Worm (Caenorhabditis elegans): ENCODE data around the gene fbxa-19.
"Not testable (repeated sequence)": the region's sequence is repeated elsewhere in the genome, so short reads cannot be mapped to it uniquely, and the experiment has no call there.

Gene fbxa-19

DNA sequence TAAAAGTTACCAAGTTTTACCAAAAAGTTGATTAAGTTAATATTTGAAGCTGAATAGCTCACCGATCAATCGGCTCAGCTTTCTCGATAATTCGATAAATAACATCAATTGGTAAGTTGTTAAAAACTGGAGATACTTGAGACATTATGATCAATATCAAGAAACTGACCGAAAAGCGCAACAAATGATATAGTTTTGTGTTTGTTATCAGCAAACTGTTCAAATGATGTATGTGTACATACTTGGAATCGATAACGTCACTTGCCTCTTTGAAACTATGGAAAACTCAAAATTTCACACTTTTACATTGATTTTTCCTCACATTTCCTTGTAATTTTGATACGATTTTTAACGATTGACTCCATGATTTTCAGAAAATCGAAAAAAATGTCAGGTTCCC, at the start of gene fbxa-19, which contains the start of gene fbxa-80:
Gene fbxa-19, plus strand, starts transcription at position 364 of the 400 bp plus-strand sequence.
Gene fbxa-80, minus strand, starts transcription at position 173 of the 400 bp plus-strand sequence.
- TF ChIP-seq him-1 (tag; optimal IDR thresholded peaks at IDR 0.05) (no peak), dao-5 (tag; optimal IDR thresholded peaks at IDR 0.05) (no peak), W03F9.2 (tag; optimal IDR thresholded peaks at IDR 0.05) (no peak)

DNA sequence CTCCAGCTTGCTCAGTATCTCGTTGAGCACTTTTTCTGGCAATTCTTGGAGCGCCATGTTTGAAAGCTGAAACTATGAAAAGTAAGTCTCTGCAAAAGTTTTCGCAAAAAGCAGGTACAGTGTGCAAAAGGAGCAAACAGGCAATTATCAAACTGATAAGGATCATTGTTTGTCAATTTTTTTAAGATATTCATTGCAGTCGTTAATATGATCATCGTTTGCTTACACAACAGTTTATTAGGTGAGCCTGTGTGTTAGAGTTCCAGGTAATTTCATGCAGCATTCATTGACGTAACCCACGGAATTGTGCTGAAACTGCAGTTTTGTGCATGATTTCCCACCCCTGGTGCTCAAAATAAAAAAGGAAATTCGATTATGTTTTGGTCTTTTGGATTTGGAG, 48.4 kb upstream of the fbxa-19 start, which contains the start of gene fbxa-151:
Gene fbxa-151, minus strand, starts transcription at position 101 of the 400 bp plus-strand sequence.
- not testable (repeated sequence) for TF ChIP-seq W03F9.2, dao-5, him-1 (tag; optimal IDR thresholded peaks at IDR 0.05)

DNA sequence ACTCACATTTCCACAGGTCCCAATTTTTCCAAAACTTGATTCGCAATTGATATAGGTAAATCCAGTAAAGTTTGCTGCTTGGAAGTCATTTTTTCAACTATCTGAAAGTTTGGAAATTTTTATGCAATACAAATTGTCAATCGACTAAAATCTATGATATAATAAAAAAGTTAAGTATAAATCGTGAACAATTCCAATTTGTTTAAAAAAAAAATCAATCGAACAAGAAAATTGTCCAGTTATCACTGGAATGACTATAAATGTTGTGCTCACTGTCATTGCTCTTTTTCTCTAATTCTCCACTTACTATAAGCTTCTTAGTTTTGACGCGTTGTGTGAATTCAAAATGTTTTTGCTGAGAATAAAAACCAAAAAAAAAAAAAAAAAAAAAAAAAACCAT, 46.0 kb upstream of the fbxa-19 start, which contains the start of gene fbxa-32:
Gene fbxa-32, minus strand, starts transcription at position 101 of the 400 bp plus-strand sequence.
- TF ChIP-seq W03F9.2 (tag; optimal IDR thresholded peaks at IDR 0.05): no peak
- TF ChIP-seq dao-5 (tag; optimal IDR thresholded peaks at IDR 0.05): no peak
- TF ChIP-seq him-1 (tag; optimal IDR thresholded peaks at IDR 0.05): no peak

DNA sequence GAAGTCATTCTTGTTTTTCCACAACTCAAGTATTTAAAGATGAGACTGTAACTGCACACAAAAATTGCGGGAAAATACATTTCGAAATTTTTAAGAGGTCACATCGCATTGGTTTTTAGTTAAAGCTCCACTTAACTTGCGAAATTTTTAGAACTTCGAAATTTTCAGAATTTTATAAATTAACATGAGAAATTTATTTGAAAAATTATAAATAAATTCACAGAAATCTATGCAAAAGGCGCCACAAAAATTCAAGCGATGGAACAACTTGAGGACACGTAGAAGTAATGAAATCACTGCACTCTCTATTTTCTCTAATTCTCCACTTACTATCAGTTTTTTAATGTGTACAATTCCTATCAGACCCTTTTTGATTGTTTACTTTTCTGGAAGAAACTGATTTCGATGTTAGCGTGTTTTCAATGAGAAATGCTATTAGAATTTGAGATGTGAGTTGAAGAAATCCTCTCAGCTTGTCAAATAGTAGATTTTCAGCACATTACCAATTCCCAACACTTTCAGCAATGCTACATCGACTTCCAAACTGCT, 43.7 kb upstream of the fbxa-19 start, which contains the start of gene fbxa-31:
Gene fbxa-31, minus strand, starts transcription at position 51 of the 549 bp plus-strand sequence.
- TF ChIP-seq him-1 (tag; optimal IDR thresholded peaks at IDR 0.05): no peak
- no peak for TF ChIP-seq W03F9.2 (tag; optimal IDR thresholded peaks at IDR 0.05)
- TF ChIP-seq dao-5 (tag; optimal IDR thresholded peaks at IDR 0.05): no peak

DNA sequence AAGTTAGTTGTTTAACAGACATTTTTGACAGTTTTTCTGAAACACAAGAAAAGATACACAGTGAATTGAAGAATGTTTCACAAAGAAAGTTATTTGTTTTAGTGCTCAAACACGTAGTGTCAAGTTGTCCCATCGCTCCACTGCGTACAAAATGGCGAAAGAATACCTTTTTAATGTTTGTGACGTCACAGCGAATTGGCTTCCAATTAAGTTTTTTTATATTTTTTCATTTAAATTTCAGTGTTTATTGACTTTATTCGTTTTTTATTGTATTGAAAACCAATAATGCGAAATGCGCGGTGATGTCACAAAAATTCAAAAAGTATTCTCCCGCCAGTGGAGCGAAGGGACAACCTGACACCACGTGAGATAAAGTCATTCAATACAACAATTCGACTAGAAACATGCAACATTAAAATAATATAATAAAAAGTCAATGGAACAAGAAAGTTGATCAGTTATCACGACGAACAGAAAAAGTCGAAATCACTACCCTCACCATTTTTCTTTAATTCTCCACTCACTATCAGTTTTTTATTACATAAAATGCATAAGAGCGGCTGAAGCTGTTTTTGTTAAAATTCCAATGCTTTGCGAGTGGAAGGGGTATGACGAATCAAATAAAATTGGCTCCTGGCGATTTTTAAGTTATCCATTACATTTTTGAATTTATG, 41.4 kb upstream of the fbxa-19 start, which contains the start of gene fbxa-29:
Gene fbxa-29, minus strand, starts transcription at position 51 of the 674 bp plus-strand sequence.
- TF ChIP-seq him-1 (tag; optimal IDR thresholded peaks at IDR 0.05): no peak
- no peak for TF ChIP-seq dao-5 (tag; optimal IDR thresholded peaks at IDR 0.05)
- TF ChIP-seq W03F9.2 (tag; optimal IDR thresholded peaks at IDR 0.05): no peak

DNA sequence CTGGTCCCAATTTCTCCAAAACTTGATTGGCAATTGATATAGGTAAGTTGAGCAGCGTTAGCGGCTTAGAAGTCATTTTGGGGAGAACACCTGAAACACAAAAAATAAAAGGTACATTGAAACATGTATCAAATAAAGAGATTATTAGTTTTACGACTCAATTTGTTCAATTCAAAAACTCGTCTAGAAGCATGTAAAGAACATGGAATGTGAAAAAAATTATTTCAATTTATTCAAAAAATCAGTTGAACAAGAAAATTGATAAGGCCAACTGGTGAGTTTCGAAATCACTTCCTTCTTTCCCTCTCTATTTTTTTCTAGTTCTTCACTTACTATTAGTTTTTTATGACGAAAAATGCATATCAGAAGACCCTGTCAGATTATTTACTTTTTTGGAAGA, 39.7 kb upstream of the fbxa-19 start, which contains the start of gene fbxa-30:
Gene fbxa-30, minus strand, starts transcription at position 101 of the 400 bp plus-strand sequence.
- TF ChIP-seq dao-5 (tag; optimal IDR thresholded peaks at IDR 0.05) (no peak), W03F9.2 (tag; optimal IDR thresholded peaks at IDR 0.05) (no peak), him-1 (tag; optimal IDR thresholded peaks at IDR 0.05) (no peak)

DNA sequence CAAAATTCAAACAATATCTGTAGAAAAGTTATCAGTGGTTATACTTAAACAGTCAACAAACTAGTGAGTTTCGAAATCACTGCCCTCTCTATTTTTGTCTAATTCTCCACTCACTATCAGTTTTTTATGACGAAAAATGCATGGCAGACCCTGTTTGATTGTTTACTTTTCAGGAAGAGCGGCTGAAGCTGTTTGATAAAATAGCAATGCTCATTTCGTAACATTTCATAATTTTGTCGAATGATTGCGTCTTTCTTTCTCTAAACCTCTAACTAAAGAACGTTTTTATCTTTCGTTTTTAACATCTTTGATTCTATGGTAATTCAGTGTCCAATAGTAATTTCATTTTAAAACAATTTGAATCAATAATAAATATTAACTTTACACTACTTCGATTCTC, 36.0 kb upstream of the fbxa-19 start:
- TF ChIP-seq him-1 (tag; optimal IDR thresholded peaks at IDR 0.05) (no peak), W03F9.2 (tag; optimal IDR thresholded peaks at IDR 0.05) (no peak), dao-5 (tag; optimal IDR thresholded peaks at IDR 0.05) (no peak)

DNA sequence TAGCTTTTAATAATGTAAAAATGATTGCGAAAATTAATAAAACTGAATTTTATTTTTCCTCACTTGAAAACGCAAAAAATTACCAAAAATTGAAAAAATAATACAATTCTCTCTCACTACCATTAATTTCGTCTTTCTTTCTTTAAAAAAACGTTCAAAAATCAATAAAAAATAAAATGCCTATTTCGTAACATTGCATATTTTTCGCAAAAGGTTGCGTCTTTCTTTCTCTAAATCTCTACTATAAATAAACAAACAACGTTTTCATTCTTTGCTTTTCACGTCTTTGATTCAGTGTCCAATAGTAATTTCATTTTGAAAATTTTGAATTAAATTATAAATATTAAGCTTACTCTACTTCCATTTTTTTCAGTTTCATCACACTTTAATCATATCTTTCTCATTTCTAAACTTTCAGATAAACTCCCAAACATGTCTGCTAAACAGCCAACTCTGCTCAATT, 30.6 kb upstream of the fbxa-19 start, which contains the start of gene fbxa-37:
Gene fbxa-37, plus strand, starts transcription at position 413 of the 463 bp plus-strand sequence.
- no peak for TF ChIP-seq him-1 (tag; optimal IDR thresholded peaks at IDR 0.05)
- TF ChIP-seq W03F9.2 (tag; optimal IDR thresholded peaks at IDR 0.05): no peak
- TF ChIP-seq dao-5 (tag; optimal IDR thresholded peaks at IDR 0.05): no peak

DNA sequence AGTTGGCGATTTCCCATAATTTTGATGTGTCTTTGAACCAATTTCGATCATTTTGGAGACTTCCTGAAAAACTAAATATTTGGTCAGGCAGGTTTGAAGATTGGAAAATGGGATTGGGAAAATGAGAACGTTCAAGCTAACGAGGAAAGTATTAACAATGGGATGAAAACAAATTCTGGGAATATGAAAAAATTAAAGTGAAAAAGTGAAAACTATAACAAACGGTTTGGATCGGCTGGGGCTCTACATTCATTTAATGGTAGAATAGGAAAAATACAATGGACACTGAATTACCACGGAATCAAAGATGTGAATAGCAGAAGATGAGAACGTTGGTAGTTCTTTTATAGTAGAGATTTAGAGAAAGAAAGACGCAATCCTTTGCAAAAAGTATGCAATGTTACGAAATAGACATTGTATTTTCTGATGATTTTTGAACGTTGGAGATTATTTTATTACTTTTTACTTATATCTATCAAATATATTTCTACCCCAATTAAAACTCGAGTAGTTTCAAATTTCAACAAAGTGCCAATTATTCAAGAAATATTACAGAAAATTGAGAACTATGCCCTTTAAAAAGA, 26.6 kb upstream of the fbxa-19 start, which contains the start of gene fbxa-50:
Gene fbxa-50, minus strand, starts transcription at position 51 of the 584 bp plus-strand sequence.
- no peak for TF ChIP-seq dao-5 (tag; optimal IDR thresholded peaks at IDR 0.05)
- no peak for TF ChIP-seq W03F9.2 (tag; optimal IDR thresholded peaks at IDR 0.05)
- TF ChIP-seq him-1 (tag; optimal IDR thresholded peaks at IDR 0.05): no peak

DNA sequence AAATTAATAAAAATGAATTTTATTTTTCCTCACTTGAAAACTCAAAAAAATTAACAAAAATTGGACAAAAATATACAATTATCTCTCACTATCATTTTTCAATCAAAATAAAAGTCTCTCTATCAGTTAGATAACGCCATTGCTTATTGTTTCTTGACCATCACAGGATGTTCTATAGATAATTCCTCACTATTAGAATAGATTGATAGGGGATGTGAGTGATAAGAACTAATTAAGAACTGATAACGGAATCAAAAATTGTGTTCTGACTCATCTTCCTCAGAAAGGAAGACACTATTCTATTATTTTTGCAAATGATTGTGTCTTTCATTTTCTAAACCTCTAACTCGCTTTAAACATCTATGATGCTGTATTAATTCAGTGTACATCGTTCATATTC, 26.1 kb upstream of the fbxa-19 start:
- no peak for TF ChIP-seq W03F9.2 (tag; optimal IDR thresholded peaks at IDR 0.05)
- TF ChIP-seq dao-5 (tag; optimal IDR thresholded peaks at IDR 0.05): no peak
- no peak for TF ChIP-seq him-1 (tag; optimal IDR thresholded peaks at IDR 0.05)

DNA sequence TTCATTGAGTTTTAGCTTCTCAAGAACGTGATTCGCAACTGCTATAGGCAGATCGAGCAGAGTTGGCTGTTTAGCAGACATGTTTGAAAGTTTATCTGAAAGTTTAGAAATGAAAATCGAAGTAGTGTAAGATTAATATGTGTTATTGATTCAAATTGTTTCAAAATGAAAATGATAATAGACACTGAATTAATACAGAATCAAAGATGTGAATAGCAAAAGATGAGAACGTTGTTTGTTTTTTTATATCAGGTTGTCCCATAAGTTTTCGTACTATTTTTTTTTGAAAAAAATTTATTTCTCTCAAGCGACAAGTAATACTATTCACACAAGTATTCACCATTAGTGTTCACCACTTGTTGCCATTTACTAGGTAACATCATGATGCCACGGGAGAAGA, 22.1 kb upstream of the fbxa-19 start, which contains the start of gene fbxa-36:
Gene fbxa-36, minus strand, starts transcription at position 101 of the 400 bp plus-strand sequence.
- TF ChIP-seq W03F9.2 (tag; optimal IDR thresholded peaks at IDR 0.05): no peak
- TF ChIP-seq him-1 (tag; optimal IDR thresholded peaks at IDR 0.05): no peak
- TF ChIP-seq dao-5 (tag; optimal IDR thresholded peaks at IDR 0.05): no peak

DNA sequence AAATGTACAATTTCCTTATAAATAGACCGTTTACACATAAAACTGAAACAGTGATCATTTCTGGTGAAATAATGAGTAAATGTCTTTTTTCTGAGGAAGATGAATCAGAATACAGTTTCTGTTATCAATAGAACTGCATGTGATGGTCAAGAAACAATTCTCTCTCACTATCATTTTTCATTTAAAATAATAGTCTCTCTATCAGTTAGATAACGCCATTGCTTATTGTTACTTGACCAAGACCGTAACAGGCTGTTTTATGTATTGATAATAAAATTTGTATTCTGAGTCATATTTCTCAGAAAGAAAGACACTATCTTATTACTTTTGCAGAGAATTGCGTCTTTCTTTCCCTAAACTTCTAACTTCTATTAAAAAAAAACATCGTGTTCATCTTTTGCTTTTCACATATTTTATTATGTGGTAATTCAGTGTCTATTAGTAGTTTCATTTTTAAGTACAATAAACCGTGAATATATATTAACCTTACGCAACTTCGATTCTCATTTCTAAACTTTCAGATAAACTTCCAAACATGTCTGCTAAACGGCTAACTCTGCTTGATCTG, 20.0 kb upstream of the fbxa-19 start, which contains the start of gene fbxa-35:
Gene fbxa-35, plus strand, starts transcription at position 518 of the 568 bp plus-strand sequence.
- TF ChIP-seq him-1 (tag; optimal IDR thresholded peaks at IDR 0.05): no peak
- no peak for TF ChIP-seq dao-5 (tag; optimal IDR thresholded peaks at IDR 0.05)
- TF ChIP-seq W03F9.2 (tag; optimal IDR thresholded peaks at IDR 0.05): no peak

DNA sequence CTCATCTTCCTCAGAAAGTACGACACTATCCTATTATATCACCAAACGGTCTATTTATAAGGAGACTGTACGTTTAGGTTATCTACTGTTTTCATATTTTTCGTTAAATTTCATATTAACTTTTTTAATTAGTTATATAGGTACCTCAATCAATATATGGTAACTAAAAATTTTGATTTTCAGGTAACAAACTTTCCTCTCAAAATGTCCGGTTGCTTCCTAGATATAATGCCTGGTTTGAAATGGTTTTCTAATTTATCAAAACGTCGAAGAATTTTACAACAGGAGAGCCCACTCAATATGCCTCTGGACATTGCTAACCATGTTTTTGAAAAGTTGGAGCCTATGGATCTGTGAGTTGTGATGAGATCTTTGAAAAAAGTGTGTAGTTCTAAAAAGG, 17.6 kb upstream of the fbxa-19 start, which contains the start of gene fbxa-28:
Gene fbxa-28, plus strand, starts transcription at position 301 of the 400 bp plus-strand sequence.
- no peak for TF ChIP-seq dao-5 (tag; optimal IDR thresholded peaks at IDR 0.05)
- no peak for TF ChIP-seq him-1 (tag; optimal IDR thresholded peaks at IDR 0.05)
- no peak for TF ChIP-seq W03F9.2 (tag; optimal IDR thresholded peaks at IDR 0.05)
